Fruit fly (Drosophila melanogaster): ENCODE data around the gene ND-15.

The ND-15 gene

DNA sequence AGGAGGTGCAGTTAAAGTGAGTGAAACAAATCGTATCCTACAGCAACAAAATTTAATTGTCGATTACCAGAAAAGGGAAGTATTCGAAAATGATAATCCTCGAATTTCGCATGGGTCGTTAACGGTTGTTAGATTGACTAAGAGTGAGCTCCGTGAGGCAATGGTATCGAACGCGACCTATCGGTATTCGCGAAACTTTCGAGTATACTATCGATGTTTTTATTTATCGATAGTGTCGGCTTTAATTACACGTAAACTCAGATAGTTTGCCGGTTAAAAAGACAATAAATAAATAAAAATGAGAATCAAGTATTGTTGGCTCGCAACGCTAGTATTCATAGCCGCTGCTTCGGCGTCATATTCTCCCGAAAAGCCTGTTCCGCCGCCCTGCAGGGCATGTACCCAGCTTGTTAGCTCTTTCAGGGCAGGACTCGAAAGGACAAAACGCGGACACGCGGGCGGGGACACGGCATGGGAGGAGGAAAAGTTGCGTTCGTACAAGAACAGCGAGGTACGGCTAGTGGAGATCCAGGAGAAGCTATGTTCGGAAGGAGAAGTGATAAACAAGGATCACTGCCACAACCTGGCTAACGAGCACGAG lies 12.3 kb upstream of the ND-15 start, which contains the start of gene Creld (continued):
- TF ChIP-seq CHES-1-like (GFP tag; optimal IDR thresholded peaks at IDR 0.05) (peak; percentile 14), GATAe (GFP tag; conservative IDR thresholded peaks at IDR 0.05) (no peak), CG17385 (GFP tag; optimal IDR thresholded peaks at IDR 0.05) (no peak), cad (GFP tag; optimal IDR thresholded peaks at IDR 0.05) (no peak), org-1 (GFP tag; optimal IDR thresholded peaks at IDR 0.05) (no peak), schlank (tag; optimal IDR thresholded peaks at IDR 0.05) (no peak), kni (GFP tag; optimal IDR thresholded peaks at IDR 0.05) (no peak), Awh (GFP tag; IDR thresholded peaks at IDR 0.05) (no peak), peb (GFP tag; IDR thresholded peaks at IDR 0.05) (no peak), CG11085 (GFP tag; IDR thresholded peaks at IDR 0.05) (no peak), Adf1 (GFP tag; IDR thresholded peaks at IDR 0.05) (no peak), HLH4C (GFP tag; IDR thresholded peaks at IDR 0.05; ENCODE audit: partially characterized antibody) (peak; percentile 100), CG6765 (GFP tag; optimal IDR thresholded peaks at IDR 0.05) (no peak), Nf-YC (tag; optimal IDR thresholded peaks at IDR 0.05) (no peak), zen (tag; optimal IDR thresholded peaks at IDR 0.05) (peak; percentile 50), CG34376 (GFP tag; optimal IDR thresholded peaks at IDR 0.05) (no peak), CG18599 (GFP tag; optimal IDR thresholded peaks at IDR 0.05) (no peak), Dref (GFP tag; IDR thresholded peaks at IDR 0.05) (peak; percentile 98), ci (GFP tag; IDR thresholded peaks at IDR 0.05) (no peak), CG4617 (GFP tag; optimal IDR thresholded peaks at IDR 0.05; ENCODE audit: borderline replicate concordance) (peak; percentile 54), CG6813 (GFP tag; optimal IDR thresholded peaks at IDR 0.05) (no peak), ftz-f1 (GFP tag; optimal IDR thresholded peaks at IDR 0.05) (no peak), her (GFP tag; optimal IDR thresholded peaks at IDR 0.05) (no peak), CG11723 (GFP tag; optimal IDR thresholded peaks at IDR 0.05) (no peak), eyg (GFP tag; optimal IDR thresholded peaks at IDR 0.05) (no peak), Fer2 (tag; optimal IDR thresholded peaks at IDR 0.05) (no peak), btn (GFP tag; optimal IDR thresholded peaks at IDR 0.05) (no peak), emc (GFP tag; optimal IDR thresholded peaks at IDR 0.05) (no peak), Dad (GFP tag; optimal IDR thresholded peaks at IDR 0.05) (no peak), CG12071 (GFP tag; optimal IDR thresholded peaks at IDR 0.05) (no peak), CG12659 (GFP tag; optimal IDR thresholded peaks at IDR 0.05) (peak; percentile 63), Six4 (GFP tag; optimal IDR thresholded peaks at IDR 0.05) (no peak), Asciz (GFP tag; optimal IDR thresholded peaks at IDR 0.05) (no peak), wdn (GFP tag; IDR thresholded peaks at IDR 0.05) (no peak), HmgZ (tag; optimal IDR thresholded peaks at IDR 0.05) (peak; percentile 74), seq (GFP tag; IDR thresholded peaks at IDR 0.05) (no peak), tna (GFP tag; IDR thresholded peaks at IDR 0.05; ENCODE audit: partially characterized antibody) (peak; percentile 100), Oli (tag; optimal IDR thresholded peaks at IDR 0.05) (no peak), phol (tag; optimal IDR thresholded peaks at IDR 0.05) (peak; percentile 29), ham (GFP tag; IDR thresholded peaks at IDR 0.05) (no peak), pb (GFP tag; optimal IDR thresholded peaks at IDR 0.05) (no peak), Meics (GFP tag; optimal IDR thresholded peaks at IDR 0.05) (no peak), tx (GFP tag; optimal IDR thresholded peaks at IDR 0.05) (no peak), dm (GFP tag; optimal IDR thresholded peaks at IDR 0.05) (peak; percentile 20), CG30431 (GFP tag; optimal IDR thresholded peaks at IDR 0.05) (no peak), eve (GFP tag; optimal IDR thresholded peaks at IDR 0.05) (no peak), CG13894 (tag; optimal IDR thresholded peaks at IDR 0.05) (no peak), CG3281 (GFP tag; optimal IDR thresholded peaks at IDR 0.05) (no peak), Sin3A (optimal IDR thresholded peaks at IDR 0.05) (peak; percentile 60), sim (GFP tag; IDR thresholded peaks at IDR 0.05) (no peak), jing (GFP tag; optimal IDR thresholded peaks at IDR 0.05) (no peak), Oaz (GFP tag; IDR thresholded peaks at IDR 0.05) (no peak)
